Fruit fly (Drosophila melanogaster): ENCODE results near the gene CG5787.

The CG5787 gene

dm6 chr2L:12720430-12721396 lies 8.0 kb upstream of the CG5787 start (continued):
- peak; percentile 35; the same call in 1 of the 2 replicates for TF ChIP-seq lmd (GFP tag; IDR thresholded peaks at IDR 0.05)
- 0 out of 3 replicates have a peak, but pooled peaks have one; percentile 8 for TF ChIP-seq C15 (GFP tag; IDR thresholded peaks at IDR 0.05)
- TF ChIP-seq nerfin-1 (tag; optimal IDR thresholded peaks at IDR 0.05): peak; percentile 38
- TF ChIP-seq CG9609 (GFP tag; optimal IDR thresholded peaks at IDR 0.05): no peak
- peak; percentile 59 for TF ChIP-seq CG9727 (GFP tag; optimal IDR thresholded peaks at IDR 0.05)
- no peak for TF ChIP-seq HmgD (GFP tag; optimal IDR thresholded peaks at IDR 0.05)
- no peak for TF ChIP-seq amos (GFP tag; IDR thresholded peaks at IDR 0.05; ENCODE audit: partially characterized antibody)
- TF ChIP-seq lola (GFP tag; optimal IDR thresholded peaks at IDR 0.05): no peak
- TF ChIP-seq ERR (GFP tag; optimal IDR thresholded peaks at IDR 0.05): no peak
- no peak for TF ChIP-seq ash1 (GFP tag; optimal IDR thresholded peaks at IDR 0.05)
- TF ChIP-seq jing (GFP tag; optimal IDR thresholded peaks at IDR 0.05): no peak
- TF ChIP-seq Hey (tag; optimal IDR thresholded peaks at IDR 0.05): peak; percentile 89
- TF ChIP-seq fd102C (GFP tag; optimal IDR thresholded peaks at IDR 0.05): no peak
- TF ChIP-seq trh (GFP tag; optimal IDR thresholded peaks at IDR 0.05): no peak
- no peak for TF ChIP-seq CG12236 (GFP tag; optimal IDR thresholded peaks at IDR 0.05)
- peak; percentile 12 for TF ChIP-seq CG13624 (GFP tag; optimal IDR thresholded peaks at IDR 0.05)
- no peak for TF ChIP-seq crp (GFP tag; optimal IDR thresholded peaks at IDR 0.05)
- peak; percentile 15 for TF ChIP-seq crc (GFP tag; optimal IDR thresholded peaks at IDR 0.05)
- TF ChIP-seq Nf-YA (GFP tag; IDR thresholded peaks at IDR 0.05): no peak
- TF ChIP-seq trem (tag; optimal IDR thresholded peaks at IDR 0.05): no peak
- TF ChIP-seq B-H2 (GFP tag; optimal IDR thresholded peaks at IDR 0.05): no peak
- 0 out of 2 replicates have a peak, but pooled peaks have one; percentile 43 for TF ChIP-seq Ptx1 (GFP tag; IDR thresholded peaks at IDR 0.05)
- peak; percentile 73 for TF ChIP-seq Meics (GFP tag; optimal IDR thresholded peaks at IDR 0.05)
- TF ChIP-seq CG7839 (tag; optimal IDR thresholded peaks at IDR 0.05): peak; percentile 69
- peak; percentile 82 for TF ChIP-seq Dbx (GFP tag; IDR thresholded peaks at IDR 0.05)
- no peak for TF ChIP-seq fd3F (GFP tag; optimal IDR thresholded peaks at IDR 0.05)
- TF ChIP-seq CG18619 (GFP tag; optimal IDR thresholded peaks at IDR 0.05): peak; percentile 22
- TF ChIP-seq maf-S (GFP tag; optimal IDR thresholded peaks at IDR 0.05): no peak
- no peak for TF ChIP-seq CG9876 (GFP tag; optimal IDR thresholded peaks at IDR 0.05)
- no peak for TF ChIP-seq Chrac-16 (GFP tag; optimal IDR thresholded peaks at IDR 0.05)
- peak; percentile 96 for TF ChIP-seq grau (tag; optimal IDR thresholded peaks at IDR 0.05)
- peak; percentile 50; the same call in 1 of the 2 replicates for TF ChIP-seq sisA (GFP tag; IDR thresholded peaks at IDR 0.05)
- no peak for TF ChIP-seq tna (GFP tag; IDR thresholded peaks at IDR 0.05; ENCODE audit: partially characterized antibody)
- no peak for TF ChIP-seq kah (GFP tag; optimal IDR thresholded peaks at IDR 0.05)
- TF ChIP-seq fu2 (GFP tag; optimal IDR thresholded peaks at IDR 0.05): no peak

- TF ChIP-seq Ravus (GFP tag; IDR thresholded peaks at IDR 0.05) (no peak), Optix (GFP tag; IDR thresholded peaks at IDR 0.05) (no peak), Bteb2 (GFP tag; optimal IDR thresholded peaks at IDR 0.05) (no peak), dmrt11E (tag; optimal IDR thresholded peaks at IDR 0.05) (no peak), unpg (GFP tag; optimal IDR thresholded peaks at IDR 0.05) (no peak), pfk (GFP tag; optimal IDR thresholded peaks at IDR 0.05) (no peak), E2f1 (GFP tag; IDR thresholded peaks at IDR 0.05) (no peak), CG14050 (GFP tag; IDR thresholded peaks at IDR 0.05) (no peak), sens (GFP tag) (peak; percentile 69), sob (GFP tag; IDR thresholded peaks at IDR 0.05) (no peak), CG13624 (GFP tag; optimal IDR thresholded peaks at IDR 0.05) (no peak), Xbp1 (GFP tag; optimal IDR thresholded peaks at IDR 0.05) (no peak), CG14860 (GFP tag; IDR thresholded peaks at IDR 0.05; ENCODE audit: partially characterized antibody) (no peak), zen (tag; optimal IDR thresholded peaks at IDR 0.05) (no peak), Hsf (GFP tag; optimal IDR thresholded peaks at IDR 0.05) (no peak)
Measured at dm6 chr2L:12719712-12720429, 7.1 kb upstream of the CG5787 start.

Data from whole organism, embryonic.